Worm (Caenorhabditis elegans) whole organism, L4/young adult: ENCODE results near the gene gad-1.

Experiments
- W03F9.2 ChIP-seq: fragments of 150-350 bp; optimal IDR thresholded peaks from 2 replicates; lab custom pipeline; 2014; ENCODE audit warnings: missing biosample characterization, missing genetic modification characterization
- dao-5 ChIP-seq: sonication (generic microtip); optimal IDR thresholded peaks from 2 replicates; lab custom pipeline; 2016; ENCODE audit warnings: missing genotype, missing genetic modification characterization, moderate library complexity, missing compliant biosample characterization
- him-1 ChIP-seq: sonication (generic microtip); optimal IDR thresholded peaks from 2 replicates; lab custom pipeline; 2016; ENCODE audit warnings: missing genotype, missing genetic modification reagents, missing genetic modification characterization, missing compliant biosample characterization

gad-1 gene

ce11 chrV:6433446-6434178 lies at the start of gene gad-1, which contains the start of gene erfa-1:
Gene gad-1 (minus strand): TSS chrV:6433496.
Gene erfa-1 (plus strand): TSS chrV:6434128.
- TF ChIP-seq W03F9.2 (tag; lab: Kevin White, UChicago) (peak; percentile 83), dao-5 (no peak), him-1 (no peak)

DNA sequence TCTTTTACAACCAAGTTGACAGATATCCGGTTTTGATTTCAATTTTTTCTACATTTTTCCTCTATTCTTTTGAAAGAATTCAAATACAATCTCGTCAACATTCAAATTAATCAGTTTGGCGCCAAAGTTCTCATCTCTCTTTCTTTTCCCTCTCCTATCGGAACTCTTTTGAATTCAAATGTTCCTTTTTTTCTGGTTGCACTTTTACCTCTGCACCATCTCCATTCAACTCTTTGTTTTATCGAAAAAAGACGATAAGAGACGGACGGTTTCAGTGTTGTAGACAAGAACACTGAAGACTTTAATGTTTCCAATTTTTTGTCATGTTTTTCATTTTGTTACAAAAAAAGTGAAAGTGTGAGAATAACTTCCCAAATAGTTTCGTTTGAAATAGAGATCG lies 42.7 kb upstream of the gad-1 start:
- TF ChIP-seq him-1 (no peak), dao-5 (no peak), W03F9.2 (tag; lab: Kevin White, UChicago) (no peak)

ce11 chrV:6471208-6471607 lies 37.9 kb upstream of the gad-1 start:
- no peak for TF ChIP-seq him-1
- no peak for TF ChIP-seq dao-5
- TF ChIP-seq W03F9.2 (tag; lab: Kevin White, UChicago), result no peak

DNA sequence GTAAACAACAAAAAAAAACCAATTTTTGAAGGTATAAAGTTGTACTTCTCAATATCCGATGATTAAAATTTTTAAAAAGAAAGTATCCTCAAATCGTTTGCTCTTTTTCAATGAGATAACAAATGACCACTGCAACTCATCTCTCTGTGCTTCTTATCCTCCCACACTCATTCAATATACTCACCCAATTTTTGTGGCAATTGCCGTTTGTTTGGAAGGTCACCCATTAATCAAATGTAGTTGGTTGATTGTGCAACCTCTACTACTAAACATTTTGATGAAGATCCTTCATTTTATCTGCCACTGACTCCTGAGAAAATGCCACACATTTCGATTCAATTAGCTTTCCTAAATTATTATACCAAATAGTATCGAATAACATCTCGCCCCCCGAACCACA lies 34.4 kb upstream of the gad-1 start:
- TF ChIP-seq him-1 (no peak), W03F9.2 (tag; lab: Kevin White, UChicago) (no peak), dao-5 (no peak)

DNA sequence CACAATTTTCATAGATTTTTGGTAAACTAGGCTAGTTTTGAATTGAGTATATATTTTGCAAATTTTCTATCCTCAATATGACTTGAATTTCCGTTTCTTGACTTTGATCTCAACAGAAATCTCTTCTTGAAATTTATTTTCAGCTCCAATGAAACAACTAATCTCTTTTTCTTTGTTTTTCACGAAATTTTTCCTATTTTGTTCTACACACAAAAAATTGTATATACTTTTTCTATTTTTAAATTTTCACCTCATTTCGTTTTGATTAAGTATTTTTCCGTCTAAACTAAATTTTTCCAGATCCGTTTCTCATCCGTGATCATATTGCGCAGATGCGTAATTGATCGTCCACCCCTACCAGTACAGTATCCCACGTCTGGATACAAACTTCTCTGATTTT lies 31.5 kb upstream of the gad-1 start, which contains the start of gene unc-83:
TSS of gene unc-83 (plus strand) at position 301 of the 400 bp plus-strand sequence.
- no peak for TF ChIP-seq him-1
- TF ChIP-seq W03F9.2 (tag; lab: Kevin White, UChicago), result no peak
- no peak for TF ChIP-seq dao-5

DNA sequence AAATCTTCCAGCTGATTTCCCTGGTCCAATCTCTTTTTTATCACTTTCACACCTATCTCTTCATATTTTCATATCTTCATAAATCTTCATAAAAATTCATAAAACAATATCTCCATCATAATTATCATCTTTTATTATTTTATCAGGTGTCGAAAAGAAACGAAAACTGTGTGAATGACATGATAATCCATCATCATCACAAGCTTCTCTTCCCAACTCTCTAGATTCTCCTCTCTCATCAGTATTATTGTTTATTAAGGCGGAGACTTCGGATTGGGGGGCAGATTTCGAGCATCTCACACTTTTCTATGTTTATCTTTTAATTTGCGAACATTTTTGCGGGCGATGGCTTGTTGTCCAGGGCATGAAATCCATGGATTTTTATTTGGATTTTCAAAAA lies 30.9 kb upstream of the gad-1 start:
- TF ChIP-seq W03F9.2 (tag; lab: Kevin White, UChicago), result no peak
- TF ChIP-seq dao-5, result no peak
- TF ChIP-seq him-1, result no peak

DNA sequence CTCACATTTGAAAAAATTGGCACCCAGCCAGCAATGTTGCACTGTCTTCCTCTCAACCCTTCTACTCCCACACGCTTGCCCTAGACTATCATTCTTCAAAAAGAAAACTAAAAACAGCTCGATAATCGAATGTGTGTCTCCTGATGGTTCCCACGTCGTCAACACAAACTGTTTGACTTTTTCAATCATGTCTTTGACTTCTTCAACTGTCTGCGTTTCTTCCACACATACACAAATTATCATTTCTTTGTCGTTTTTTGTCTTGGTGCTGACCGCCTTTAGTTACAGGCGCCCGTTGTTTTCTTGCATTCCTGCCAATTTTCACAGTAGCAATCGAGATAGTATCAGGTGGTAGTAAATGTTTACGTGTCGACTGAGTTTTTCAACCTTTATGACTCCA lies 29.3 kb upstream of the gad-1 start:
- no peak for TF ChIP-seq dao-5
- no peak for TF ChIP-seq W03F9.2 (tag; lab: Kevin White, UChicago)
- TF ChIP-seq him-1, result no peak

ce11 chrV:6461250-6461649 lies 28.0 kb upstream of the gad-1 start:
- TF ChIP-seq dao-5, result no peak
- TF ChIP-seq W03F9.2 (tag; lab: Kevin White, UChicago), result no peak
- TF ChIP-seq him-1, result no peak

ce11 chrV:6458302-6458998 lies 25.2 kb upstream of the gad-1 start:
- TF ChIP-seq him-1 (no peak), dao-5 (no peak), W03F9.2 (tag; lab: Kevin White, UChicago) (no peak)

ce11 chrV:6456903-6457302 lies 23.6 kb upstream of the gad-1 start:
- TF ChIP-seq dao-5, result no peak
- TF ChIP-seq him-1, result no peak
- TF ChIP-seq W03F9.2 (tag; lab: Kevin White, UChicago), result no peak

DNA sequence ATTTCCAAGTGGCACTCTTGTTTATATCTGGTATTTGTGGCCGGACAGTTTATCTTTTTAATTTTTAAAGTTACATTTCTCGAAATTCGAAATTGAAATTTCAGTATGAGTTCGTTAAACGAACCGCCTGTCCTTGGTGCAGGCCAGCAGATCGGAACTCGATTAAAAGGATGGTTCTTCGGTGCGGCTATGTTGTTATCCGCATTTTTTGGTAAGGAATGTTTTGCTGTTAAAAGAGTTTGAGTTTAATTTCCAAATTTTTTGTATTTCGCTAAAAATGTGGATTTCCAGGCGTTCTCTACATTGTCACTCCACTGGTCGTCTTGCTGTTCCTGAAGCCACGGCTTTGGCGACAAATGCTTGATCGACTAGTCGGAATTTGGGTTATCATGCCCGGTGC lies 19.8 kb upstream of the gad-1 start, which contains the start of gene acl-9:
TSS of gene acl-9 (plus strand) at position 105 of the 400 bp plus-strand sequence.
- TF ChIP-seq dao-5 (no peak), him-1 (no peak), W03F9.2 (tag; lab: Kevin White, UChicago) (no peak)

ce11 chrV:6450129-6451011 lies 17.1 kb upstream of the gad-1 start, which contains the start of gene acl-8:
Gene acl-8 (plus strand): TSS chrV:6450870.
- TF ChIP-seq him-1 (no peak), W03F9.2 (tag; lab: Kevin White, UChicago) (no peak), dao-5 (no peak)

- TF ChIP-seq him-1 (no peak), W03F9.2 (tag; lab: Kevin White, UChicago) (no peak), dao-5 (no peak)
Measured at ce11 chrV:6448356-6448755, 15.1 kb upstream of the gad-1 start, which contains the start of gene fbxa-196. Gene fbxa-196 (plus strand): TSS chrV:6448656.

- TF ChIP-seq him-1, result no peak
- TF ChIP-seq W03F9.2 (tag; lab: Kevin White, UChicago), result no peak
- no peak for TF ChIP-seq dao-5
Measured at ce11 chrV:6442037-6442436, 8.7 kb upstream of the gad-1 start, which contains the start of gene T05H4.3. Gene T05H4.3 (plus strand): TSS chrV:6442337.
